Fruit fly (Drosophila melanogaster): ENCODE results near the gene CG32512.
A peak's percentile ranks its signal among the peaks of the same experiment; 100 is the strongest.

DNA sequence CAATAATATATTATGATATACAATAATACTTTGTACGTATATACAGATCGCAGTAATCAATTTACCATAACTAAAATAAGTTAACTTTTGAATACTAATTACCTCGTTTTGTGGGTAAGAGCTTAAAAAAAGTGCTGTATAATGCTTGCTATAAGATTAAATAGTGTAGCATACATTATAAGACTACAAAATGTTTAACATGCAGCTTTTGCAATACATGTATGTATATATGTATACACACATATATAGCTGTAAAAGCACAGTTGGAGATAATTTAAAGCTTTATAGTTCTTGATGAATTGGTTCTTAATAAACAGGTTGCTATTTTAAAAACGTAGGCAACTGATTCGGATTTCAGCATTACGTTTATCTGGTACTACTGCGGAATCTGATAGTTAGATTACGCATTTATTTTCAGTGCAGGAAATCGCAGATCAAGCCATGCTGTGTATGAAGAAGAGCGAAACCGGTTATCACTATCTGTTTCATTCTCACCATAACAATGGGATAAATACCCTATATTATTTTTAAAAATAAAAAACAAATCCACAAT, 23.0 kb downstream of the CG32512 start:
- TF ChIP-seq CG8319 (GFP tag; optimal IDR thresholded peaks at IDR 0.05) (peak; percentile 17), salr (GFP tag; optimal IDR thresholded peaks at IDR 0.05) (peak in 1 of 2 experiments; percentile 2), CG6163 (GFP tag; IDR thresholded peaks at IDR 0.05) (peak; percentile 76; the same call in 2 of the 3 replicates), CG11902 (GFP tag; optimal IDR thresholded peaks at IDR 0.05) (no peak), pdm3 (GFP tag; optimal IDR thresholded peaks at IDR 0.05) (peak; percentile 44), Lpt (GFP tag; optimal IDR thresholded peaks at IDR 0.05) (no peak), CG3032 (tag; optimal IDR thresholded peaks at IDR 0.05) (peak; percentile 11), fkh (GFP tag; optimal IDR thresholded peaks at IDR 0.05) (no peak), CG10631 (GFP tag; optimal IDR thresholded peaks at IDR 0.05) (no peak), CG16779 (tag; optimal IDR thresholded peaks at IDR 0.05) (no peak), topi (GFP tag; optimal IDR thresholded peaks at IDR 0.05) (peak; percentile 65), CG6854 (GFP tag; optimal IDR thresholded peaks at IDR 0.05) (no peak)

All from whole organism, prepupa.